Fruit fly (Drosophila melanogaster) whole organism, prepupa: Measurements from ENCODE around the gene Rok.

ENCODE experiments used
- CG11762 ChIP-seq: fragments of 200-800 bp; sonication (Bioruptor generic); optimal IDR thresholded peaks from 3 replicates; lab custom pipeline; 2016; ENCODE audit warnings: missing biosample characterization, missing genetic modification characterization; ENCODE audit not compliant: insufficient read depth
- CG11902 ChIP-seq: fragments of 200-800 bp; sonication (Bioruptor generic); optimal IDR thresholded peaks from 3 replicates; lab custom pipeline; 2016; ENCODE audit warnings: missing biosample characterization, missing genetic modification characterization
- CG3919 ChIP-seq: fragments of 200-800 bp; sonication (Bioruptor generic); optimal IDR thresholded peaks from 3 replicates; lab custom pipeline; 2016; ENCODE audit warnings: missing biosample characterization, missing genetic modification characterization
- CG6163 ChIP-seq: fragments of 200-800 bp; sonication (Bioruptor generic); IDR thresholded peaks from 3 replicates; pipeline ENCODE4 v1.3.6; 2022; ENCODE audit warnings: missing biosample characterization, missing genetic modification characterization
- CG6854 ChIP-seq: fragments of 200-800 bp; sonication (Bioruptor generic); optimal IDR thresholded peaks from 2 replicates; lab custom pipeline; 2017; ENCODE audit warnings: missing biosample characterization, mild to moderate bottlenecking, missing genetic modification characterization
- CG9139 ChIP-seq: fragments of 200-800 bp; sonication (Bioruptor generic); optimal IDR thresholded peaks from 3 replicates; lab custom pipeline; 2017; ENCODE audit warnings: missing biosample characterization, mild to moderate bottlenecking, missing genetic modification characterization
- Eip75B ChIP-seq: fragments of 200-800 bp; sonication (Bioruptor generic); optimal IDR thresholded peaks from 3 replicates; lab custom pipeline; 2016; ENCODE audit warnings: missing biosample characterization, missing genetic modification characterization
- Eip78C ChIP-seq: fragments of 200-800 bp; sonication (Bioruptor generic); peaks from one replicate; lab custom pipeline; 2016; ENCODE audit warnings: missing biosample characterization, missing genetic modification characterization
- Hr4 ChIP-seq: fragments of 200-800 bp; sonication (Bioruptor generic); optimal IDR thresholded peaks from 3 replicates; lab custom pipeline; 2016; ENCODE audit warnings: missing biosample characterization, missing genetic modification characterization
- Lpt ChIP-seq: fragments of 200-800 bp; sonication (Bioruptor generic); optimal IDR thresholded peaks from 3 replicates; lab custom pipeline; 2016; ENCODE audit warnings: missing biosample characterization, missing genetic modification characterization
- Smox ChIP-seq: fragments of 200-800 bp; sonication (Bioruptor generic); optimal IDR thresholded peaks from 3 replicates; lab custom pipeline; 2016; ENCODE audit warnings: missing biosample characterization, missing genetic modification characterization
- Sox102F ChIP-seq: fragments of 200-800 bp; sonication (Bioruptor generic); optimal IDR thresholded peaks from 2 replicates; lab custom pipeline; 2016; ENCODE audit warnings: missing biosample characterization, mild to moderate bottlenecking, missing genetic modification characterization
- Sox15 ChIP-seq: fragments of 200-800 bp; sonication (Bioruptor generic); optimal IDR thresholded peaks from 3 replicates; lab custom pipeline; 2016; ENCODE audit warnings: missing biosample characterization, missing genetic modification characterization
- acj6 ChIP-seq: fragments of 200-800 bp; sonication (Bioruptor generic); optimal IDR thresholded peaks from 3 replicates; lab custom pipeline; 2016; ENCODE audit warnings: missing biosample characterization, missing genetic modification characterization
- cyc ChIP-seq: fragments of 200-800 bp; sonication (Bioruptor generic); optimal IDR thresholded peaks from 3 replicates; lab custom pipeline; 2016; ENCODE audit warnings: missing biosample characterization, missing genetic modification characterization
- fd85E ChIP-seq: fragments of 200-800 bp; sonication (Bioruptor generic); optimal IDR thresholded peaks from 3 replicates; lab custom pipeline; 2016; ENCODE audit warnings: missing biosample characterization, missing genetic modification characterization
- net ChIP-seq: fragments of 200-800 bp; sonication (Bioruptor generic); optimal IDR thresholded peaks from 3 replicates; lab custom pipeline; 2016; ENCODE audit warnings: missing biosample characterization, missing genetic modification characterization
- ss ChIP-seq, 2 experiments: fragments of 200-800 bp; sonication (Bioruptor generic); optimal IDR thresholded peaks; 2 replicates in 1 of 2; 3 replicates in 1 of 2; lab custom pipeline; 2017 to 2018; ENCODE audit warnings: mild to moderate bottlenecking in 2 of 2, missing biosample characterization in 2 of 2, missing genetic modification characterization in 2 of 2, moderate library complexity in 1 of 2
- svp ChIP-seq: fragments of 200-800 bp; sonication (Bioruptor generic); peaks from one replicate; lab custom pipeline; 2016; ENCODE audit warnings: missing biosample characterization, missing genetic modification characterization
- topi ChIP-seq: fragments of 200-800 bp; sonication (Bioruptor generic); optimal IDR thresholded peaks from 3 replicates; lab custom pipeline; 2016; ENCODE audit warnings: missing biosample characterization, missing genetic modification characterization
- vri ChIP-seq: fragments of 200-800 bp; sonication (Bioruptor generic); optimal IDR thresholded peaks from 3 replicates; lab custom pipeline; 2016; ENCODE audit warnings: missing biosample characterization, mild to moderate bottlenecking, missing genetic modification characterization

Gene Rok

DNA sequence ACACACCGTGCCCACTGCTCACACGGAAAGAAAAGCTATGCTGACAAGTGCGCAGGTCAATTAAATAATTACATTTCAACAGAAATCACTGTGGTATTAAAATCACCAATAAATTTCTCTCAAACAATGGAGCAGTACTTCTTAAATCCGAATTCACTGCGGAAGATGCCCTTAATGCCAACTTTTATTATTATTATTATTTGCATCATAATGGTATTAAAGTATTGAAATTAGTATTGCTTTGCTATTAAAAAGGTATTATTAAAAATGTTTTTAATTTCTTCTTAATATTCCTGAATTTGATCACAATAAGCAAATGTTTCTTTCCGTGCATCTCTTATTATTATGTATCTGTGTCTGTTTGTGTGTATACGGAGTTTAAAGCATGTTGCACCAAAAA, 57.2 kb downstream of the Rok start (continued):
- TF ChIP-seq Eip75B (GFP tag; lab: Kevin White, UChicago) = peak; percentile 29
- peak; percentile 1 for TF ChIP-seq Smox (GFP tag; lab: Kevin White, UChicago)
- TF ChIP-seq svp (GFP tag; lab: Kevin White, UChicago) = peak; percentile 33
- TF ChIP-seq vri = no peak
- peak; percentile 16 for TF ChIP-seq acj6 (GFP tag; lab: Kevin White, UChicago)
- peak; percentile 18 for TF ChIP-seq topi (GFP tag; lab: Kevin White, UChicago)
- no peak for TF ChIP-seq fd85E
- TF ChIP-seq cyc = peak; percentile 4
- no peak for TF ChIP-seq CG3919 (GFP tag; lab: Kevin White, UChicago)
- no peak for TF ChIP-seq Sox102F (GFP tag; lab: Kevin White, UChicago)
- no peak for TF ChIP-seq CG11902 (GFP tag; lab: Kevin White, UChicago)
- TF ChIP-seq Lpt (GFP tag; lab: Kevin White, UChicago) = no peak

DNA sequence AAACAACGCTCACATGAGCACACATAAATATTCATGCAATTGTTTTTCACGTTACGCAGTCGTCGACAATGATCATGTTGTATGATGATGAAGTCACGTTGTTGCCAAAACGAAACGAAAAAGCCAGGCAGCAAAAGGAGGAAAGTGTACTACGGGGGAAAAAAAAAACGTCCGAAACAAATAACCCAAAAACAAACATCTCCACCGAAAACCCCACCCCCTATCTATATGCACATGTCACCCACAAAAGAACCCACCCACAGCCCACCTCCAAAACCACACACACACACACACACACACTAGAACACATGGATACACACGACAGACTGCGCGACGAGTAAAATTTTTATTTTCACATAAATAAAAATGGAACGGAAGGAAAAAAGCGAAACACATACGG, 62.1 kb downstream of the Rok start:
- TF ChIP-seq CG6854 (GFP tag; lab: Kevin White, UChicago) (no peak), CG6163 (no peak), ss (GFP tag; optimal IDR thresholded peaks at IDR 0.05; lab: Kevin White, UChicago) (peak in 1 of 2 experiments; percentile 14), CG9139 (GFP tag; lab: Kevin White, UChicago) (no peak), Sox15 (GFP tag; lab: Kevin White, UChicago) (no peak), CG11902 (GFP tag; lab: Kevin White, UChicago) (no peak), net (GFP tag; lab: Kevin White, UChicago) (no peak)

DNA sequence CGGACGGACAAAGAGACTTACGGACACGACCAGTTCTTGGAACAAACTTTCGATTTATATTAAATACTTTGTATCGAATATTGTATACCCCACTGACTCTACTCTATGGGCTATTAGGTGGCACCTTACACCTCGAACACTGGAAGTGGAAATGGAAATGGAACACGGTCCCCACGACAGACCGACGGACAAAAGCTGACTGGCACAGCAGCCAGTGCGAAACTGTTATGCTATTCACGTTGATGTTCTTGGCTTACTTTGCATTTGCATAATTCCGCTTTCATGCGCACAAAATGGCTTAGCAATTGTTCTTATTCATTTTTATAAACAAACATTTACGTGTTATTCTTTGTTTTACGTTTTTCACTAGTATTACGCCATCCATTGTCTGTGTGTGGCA, 63.1 kb downstream of the Rok start:
- TF ChIP-seq Hr4 (GFP tag; lab: Kevin White, UChicago) (no peak), CG11762 (no peak), Eip78C (GFP tag; lab: Kevin White, UChicago) (no peak)
